Worm (Caenorhabditis elegans) whole organism, L3 larva: ENCODE measurements around the gene T23F11.11.

Experiments used
- egl-27 ChIP-seq: sonication (generic microtip); optimal IDR thresholded peaks from 4 replicates; lab custom pipeline; 2017; ENCODE audit warnings: missing biosample characterization, missing genetic modification reagents, missing genetic modification characterization
- elt-2 ChIP-seq: sonication (generic microtip); optimal IDR thresholded peaks from 2 replicates; lab custom pipeline; 2016; ENCODE audit warnings: missing genetic modification reagents, mild to moderate bottlenecking, missing genetic modification characterization, missing compliant biosample characterization
- nhr-11 ChIP-seq: fragments of 150-350 bp; optimal IDR thresholded peaks from 2 replicates; lab custom pipeline; 2014; ENCODE audit warnings: missing biosample characterization, missing genetic modification characterization
- nhr-28 ChIP-seq: fragments of 150-350 bp; optimal IDR thresholded peaks from 2 replicates; lab custom pipeline; 2014; ENCODE audit warnings: missing biosample characterization, missing genetic modification characterization
- pqm-1 ChIP-seq: fragments of 150-350 bp; optimal IDR thresholded peaks from 2 replicates; lab custom pipeline; 2017; ENCODE audit warnings: missing biosample characterization, missing genetic modification characterization, inconsistent platforms
- skn-1 ChIP-seq: fragments of 150-350 bp; optimal IDR thresholded peaks from 2 replicates; lab custom pipeline; 2014; ENCODE audit warnings: missing biosample characterization, missing genetic modification characterization
- snpc-4 ChIP-seq: fragments of 150-350 bp; optimal IDR thresholded peaks from 2 replicates; lab custom pipeline; 2014; ENCODE audit warnings: missing biosample characterization, missing genetic modification characterization
- ztf-4 ChIP-seq: fragments of 150-350 bp; optimal IDR thresholded peaks from 2 replicates; lab custom pipeline; 2014; ENCODE audit warnings: missing biosample characterization, missing genetic modification characterization

ce11 chrIII:4679963-4680484, 8.6 kb upstream of the T23F11.11 start, which contains the start of gene srg-11:
- TF ChIP-seq snpc-4 (tag; lab: Kevin White, UChicago) (no peak), skn-1 (tag; lab: Kevin White, UChicago) (no peak), nhr-11 (tag; lab: Kevin White, UChicago) (no peak), pqm-1 (tag; lab: Kevin White, UChicago) (no peak), elt-2 (tag; lab: Kevin White, UChicago) (no peak), ztf-4 (tag; lab: Kevin White, UChicago) (no peak), nhr-28 (tag; lab: Kevin White, UChicago) (no peak), egl-27 (tag; lab: Kevin White, UChicago) (no peak)
